Fruit fly (Drosophila melanogaster): ENCODE results near the gene CG11147.

DNA sequence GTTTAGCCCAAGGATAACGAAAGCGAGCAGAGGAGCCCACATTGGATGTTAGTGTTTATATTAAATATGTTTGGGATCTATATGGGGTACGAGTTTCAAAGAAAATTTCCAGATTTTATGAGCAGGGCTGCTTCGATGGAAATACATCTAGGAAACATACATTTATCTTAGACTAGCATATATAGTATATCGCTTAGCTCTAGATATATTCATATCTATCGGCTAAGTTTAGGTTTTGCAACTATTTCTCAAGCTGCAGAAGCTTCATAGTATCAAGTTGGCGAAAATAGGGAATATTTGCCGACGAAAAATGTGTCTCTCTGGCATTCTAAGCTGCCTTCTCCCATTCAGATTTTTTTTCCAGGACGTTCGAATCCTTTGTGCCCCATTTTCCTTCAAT is 12.3 kb downstream of the CG11147 start, which contains the start of gene CG14006:
- TF ChIP-seq Pif1A (GFP tag; optimal IDR thresholded peaks at IDR 0.05) (no peak), CG4496 (GFP tag; IDR thresholded peaks at IDR 0.05) (no peak), CG14655 (GFP tag; optimal IDR thresholded peaks at IDR 0.05) (no peak), CG9948 (tag; optimal IDR thresholded peaks at IDR 0.05) (no peak), Pif1B (GFP tag; optimal IDR thresholded peaks at IDR 0.05) (no peak), CG8301 (tag; optimal IDR thresholded peaks at IDR 0.05) (no peak), EcR (GFP tag; optimal IDR thresholded peaks at IDR 0.05) (no peak), CG13204 (GFP tag; optimal IDR thresholded peaks at IDR 0.05) (no peak), CG17806 (tag; optimal IDR thresholded peaks at IDR 0.05) (no peak), CG10348 (GFP tag; IDR thresholded peaks at IDR 0.05) (no peak)
